Worm (Caenorhabditis elegans): ENCODE data around the gene nas-13.

DNA sequence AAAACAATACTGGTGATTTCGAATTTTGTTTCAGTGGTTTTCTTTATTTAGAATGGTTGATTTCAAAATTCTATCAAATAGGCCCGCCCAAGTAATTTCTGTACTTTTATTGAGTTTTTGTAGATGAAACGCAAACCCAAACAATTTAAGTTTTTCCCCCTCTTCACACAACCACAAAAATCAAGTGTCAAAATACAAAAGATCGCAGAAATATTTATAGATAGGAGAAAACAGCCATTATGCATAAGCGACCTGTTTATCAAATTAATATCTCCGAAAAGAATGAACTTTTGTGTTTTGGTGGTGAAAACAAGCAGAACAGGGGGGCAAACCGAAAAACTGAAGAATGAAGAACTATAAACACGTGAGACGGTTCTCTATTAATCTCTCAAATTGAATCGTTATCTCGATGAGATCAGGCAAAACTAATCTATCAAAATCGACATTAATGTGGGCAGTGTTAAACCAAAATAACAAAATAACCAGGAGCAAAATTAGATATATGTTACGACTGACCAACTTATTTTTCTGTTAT, 43.9 kb downstream of the nas-13 start:
- TF ChIP-seq dao-5 (tag; optimal IDR thresholded peaks at IDR 0.05) (no peak), him-1 (tag; optimal IDR thresholded peaks at IDR 0.05) (no peak), W03F9.2 (tag; optimal IDR thresholded peaks at IDR 0.05) (no peak)
